Fruit fly (Drosophila melanogaster): Measurements from ENCODE around the gene CG9123.

- TF ChIP-seq CG10348 (GFP tag; IDR thresholded peaks at IDR 0.05) = no peak
- TF ChIP-seq Snoo (tag; optimal IDR thresholded peaks at IDR 0.05) = no peak
- no peak for TF ChIP-seq Pif1B (GFP tag; optimal IDR thresholded peaks at IDR 0.05)
- no peak for TF ChIP-seq CG15710 (tag; optimal IDR thresholded peaks at IDR 0.05)
- TF ChIP-seq CG4496 (GFP tag; IDR thresholded peaks at IDR 0.05) = 0 out of 3 replicates have a peak, but pooled peaks have one; percentile 15
- no peak for TF ChIP-seq D1 (tag; optimal IDR thresholded peaks at IDR 0.05)
- TF ChIP-seq Pif1A (GFP tag; optimal IDR thresholded peaks at IDR 0.05) = no peak
- TF ChIP-seq CG32121 (GFP tag; IDR thresholded peaks at IDR 0.05) = no peak
- no peak for TF ChIP-seq CG9948 (tag; optimal IDR thresholded peaks at IDR 0.05)
- no peak for TF ChIP-seq EcR (GFP tag; optimal IDR thresholded peaks at IDR 0.05)
- TF ChIP-seq CG17806 (tag; optimal IDR thresholded peaks at IDR 0.05) = no peak
- TF ChIP-seq rn (GFP tag; IDR thresholded peaks at IDR 0.05) = no peak
These were observed 22.6 kb downstream of the CG9123 start, which contains the start of gene Top1 for dm6 chrX:15319290-15319689.

Data from whole organism, pupa.